Worm (Caenorhabditis elegans) whole organism, L3 larva: ENCODE measurements around the gene gnrr-3.

Source experiments
- R02D3.7 ChIP-seq: fragments of 150-350 bp; optimal IDR thresholded peaks from 2 replicates; lab custom pipeline; 2014; ENCODE audit warnings: missing biosample characterization, missing genetic modification characterization
- ceh-16 ChIP-seq: sonication (generic microtip); optimal IDR thresholded peaks from 2 replicates; lab custom pipeline; 2017; ENCODE audit warnings: missing biosample characterization, missing genetic modification characterization
- elt-2 ChIP-seq: sonication (generic microtip); optimal IDR thresholded peaks from 2 replicates; lab custom pipeline; 2016; ENCODE audit warnings: missing genetic modification reagents, mild to moderate bottlenecking, missing genetic modification characterization, missing compliant biosample characterization
- nfya-1 ChIP-seq: sonication (generic microtip); optimal IDR thresholded peaks from 2 replicates; lab custom pipeline; 2017; ENCODE audit warnings: missing genetic modification characterization, mild to moderate bottlenecking, missing compliant biosample characterization, antibody characterized with exemption, moderate library complexity; ENCODE audit not compliant: insufficient read depth
- nhr-11 ChIP-seq: fragments of 150-350 bp; optimal IDR thresholded peaks from 2 replicates; lab custom pipeline; 2014; ENCODE audit warnings: missing biosample characterization, missing genetic modification characterization
- nhr-12 ChIP-seq: fragments of 150-350 bp; optimal IDR thresholded peaks from 2 replicates; lab custom pipeline; 2014; ENCODE audit warnings: missing biosample characterization, missing genetic modification characterization
- nhr-23 ChIP-seq: fragments of 150-350 bp; optimal IDR thresholded peaks from 2 replicates; lab custom pipeline; 2014; ENCODE audit warnings: missing biosample characterization, missing genetic modification reagents, missing genetic modification characterization
- nhr-43 ChIP-seq: sonication (generic microtip); optimal IDR thresholded peaks from 2 replicates; lab custom pipeline; 2016; ENCODE audit warnings: mild to moderate bottlenecking, missing genetic modification characterization, missing compliant biosample characterization; ENCODE audit not compliant: poor library complexity, severe bottlenecking
- pha-4 ChIP-seq: fragments of 150-350 bp; optimal IDR thresholded peaks from 2 replicates; lab custom pipeline; 2014; ENCODE audit warnings: missing biosample characterization, missing genetic modification reagents, missing genetic modification characterization
- skn-1 ChIP-seq: fragments of 150-350 bp; optimal IDR thresholded peaks from 2 replicates; lab custom pipeline; 2014; ENCODE audit warnings: missing biosample characterization, missing genetic modification characterization
- snpc-4 ChIP-seq: fragments of 150-350 bp; optimal IDR thresholded peaks from 2 replicates; lab custom pipeline; 2014; ENCODE audit warnings: missing biosample characterization, missing genetic modification characterization
- tbx-2 ChIP-seq: sonication (generic microtip); optimal IDR thresholded peaks from 2 replicates; lab custom pipeline; 2016; ENCODE audit warnings: mild to moderate bottlenecking, missing genetic modification characterization, missing compliant biosample characterization
- unc-62 ChIP-seq: fragments of 150-350 bp; sonication (generic microtip); optimal IDR thresholded peaks from 4 replicates; lab custom pipeline; 2014; ENCODE audit warnings: missing biosample characterization, missing genetic modification reagents, missing genetic modification characterization
- zag-1 ChIP-seq: fragments of 150-350 bp; optimal IDR thresholded peaks from 2 replicates; lab custom pipeline; 2014; ENCODE audit warnings: missing biosample characterization, missing genetic modification characterization

DNA sequence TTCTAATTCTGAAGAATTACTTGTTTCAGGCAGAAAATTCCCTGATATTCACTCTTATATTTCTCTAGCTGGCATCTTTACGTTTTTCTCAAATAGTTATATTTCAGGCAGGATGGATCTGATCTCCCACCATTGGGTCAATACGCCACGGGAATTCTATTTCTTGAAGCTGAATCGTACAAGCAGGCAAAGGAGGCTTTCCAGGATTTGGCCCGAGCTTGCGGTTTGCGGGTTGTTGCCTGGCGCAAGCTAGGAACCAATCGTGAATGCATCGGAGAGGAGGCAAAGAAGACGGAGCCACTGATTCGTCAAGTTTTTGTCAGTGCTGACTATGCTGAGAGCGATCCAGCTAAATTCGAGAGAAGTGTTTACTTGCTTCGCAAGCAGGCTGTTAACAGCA is 35.8 kb downstream of the gnrr-3 start:
- TF ChIP-seq unc-62 (GFP tag; lab: Kevin White, UChicago) (no peak), elt-2 (no peak), zag-1 (tag; lab: Kevin White, UChicago) (no peak), ceh-16 (no peak), nhr-12 (tag; lab: Kevin White, UChicago) (no peak), skn-1 (tag; lab: Kevin White, UChicago) (no peak), pha-4 (no peak), nhr-43 (tag; lab: Kevin White, UChicago) (no peak), nhr-11 (tag; lab: Kevin White, UChicago) (no peak), snpc-4 (tag; lab: Kevin White, UChicago) (no peak), tbx-2 (tag; lab: Kevin White, UChicago) (no peak), R02D3.7 (no peak), nhr-23 (tag; lab: Kevin White, UChicago) (no peak), nfya-1 (tag; lab: Kevin White, UChicago) (no peak)
